Fruit fly (Drosophila melanogaster): ENCODE results near the gene CG12746.

CG12746 gene

dm6 chr3R:5518627-5519026, 46.0 kb upstream of the CG12746 start (continued):
- TF ChIP-seq ase (GFP tag; IDR thresholded peaks at IDR 0.05) (peak; percentile 55; the same call in 1 of the 3 replicates), CG17186 (GFP tag; optimal IDR thresholded peaks at IDR 0.05) (no peak), CG4820 (GFP tag; optimal IDR thresholded peaks at IDR 0.05) (peak; percentile 20), pita (GFP tag; optimal IDR thresholded peaks at IDR 0.05) (no peak), Med (GFP tag) (peak; percentile 93), wek (GFP tag; optimal IDR thresholded peaks at IDR 0.05) (no peak), sisA (GFP tag; IDR thresholded peaks at IDR 0.05) (peak; percentile 56), CG34224 (GFP tag; IDR thresholded peaks at IDR 0.05; ENCODE audit: partially characterized antibody) (no peak), HHEX (GFP tag; optimal IDR thresholded peaks at IDR 0.05) (peak; percentile 30), ind (GFP tag; optimal IDR thresholded peaks at IDR 0.05) (peak; percentile 61), en (GFP tag; optimal IDR thresholded peaks at IDR 0.05) (no peak), CG12391 (tag; optimal IDR thresholded peaks at IDR 0.05) (peak; percentile 57), amos (GFP tag; IDR thresholded peaks at IDR 0.05; ENCODE audit: partially characterized antibody) (no peak), chinmo (GFP tag; IDR thresholded peaks at IDR 0.05; ENCODE audit: partially characterized antibody) (no peak), Hr51 (GFP tag; optimal IDR thresholded peaks at IDR 0.05) (peak in 1 of 2 experiments; percentile 70), tup (GFP tag; optimal IDR thresholded peaks at IDR 0.05) (no peak), rib (GFP tag; IDR thresholded peaks at IDR 0.05) (no peak), sim (GFP tag; IDR thresholded peaks at IDR 0.05) (0 out of 2 replicates have a peak, but pooled peaks have one; percentile 32), Nf-YC (tag; optimal IDR thresholded peaks at IDR 0.05) (no peak), psq (GFP tag; optimal IDR thresholded peaks at IDR 0.05) (no peak), CG13894 (tag; optimal IDR thresholded peaks at IDR 0.05) (no peak), CG1647 (GFP tag; optimal IDR thresholded peaks at IDR 0.05) (no peak), Sry-δ (GFP tag; optimal IDR thresholded peaks at IDR 0.05) (no peak), CG33213 (GFP tag; optimal IDR thresholded peaks at IDR 0.05) (no peak), MESR4 (GFP tag; optimal IDR thresholded peaks at IDR 0.05) (no peak), CG2202 (tag; optimal IDR thresholded peaks at IDR 0.05) (peak; percentile 36), ewg (GFP tag; optimal IDR thresholded peaks at IDR 0.05) (peak; percentile 30), hbn (GFP tag; IDR thresholded peaks at IDR 0.05; ENCODE audit: partially characterized antibody) (no peak), CG14860 (GFP tag; IDR thresholded peaks at IDR 0.05; ENCODE audit: partially characterized antibody) (no peak), Gsc (GFP tag; IDR thresholded peaks at IDR 0.05) (no peak), Doc2 (GFP tag; IDR thresholded peaks at IDR 0.05) (no peak), wor (GFP tag; IDR thresholded peaks at IDR 0.05) (0 out of 2 replicates have a peak, but pooled peaks have one; percentile 22), sens (GFP tag) (peak; percentile 87), tap (tag; optimal IDR thresholded peaks at IDR 0.05) (peak; percentile 60), CG9797 (GFP tag; optimal IDR thresholded peaks at IDR 0.05) (no peak), lab (GFP tag; optimal IDR thresholded peaks at IDR 0.05) (no peak), Ets97D (GFP tag; optimal IDR thresholded peaks at IDR 0.05) (no peak), repo (GFP tag; optimal IDR thresholded peaks at IDR 0.05) (peak; percentile 40), crp (GFP tag; optimal IDR thresholded peaks at IDR 0.05) (no peak), ERR (GFP tag; optimal IDR thresholded peaks at IDR 0.05) (no peak), Xbp1 (GFP tag; optimal IDR thresholded peaks at IDR 0.05) (peak; percentile 61), unpg (GFP tag; optimal IDR thresholded peaks at IDR 0.05) (peak; percentile 66), CG9437 (GFP tag; optimal IDR thresholded peaks at IDR 0.05) (peak; percentile 48), dmrt99B (tag; optimal IDR thresholded peaks at IDR 0.05) (peak; percentile 65), CG13296 (GFP tag; optimal IDR thresholded peaks at IDR 0.05) (no peak), Gug (GFP tag; IDR thresholded peaks at IDR 0.05) (peak; percentile 40; the same call in 1 of the 4 replicates), B-H2 (GFP tag; optimal IDR thresholded peaks at IDR 0.05) (no peak), chm (GFP tag; IDR thresholded peaks at IDR 0.05) (peak; percentile 74), btn (GFP tag; optimal IDR thresholded peaks at IDR 0.05) (no peak), NfI (GFP tag; optimal IDR thresholded peaks at IDR 0.05) (peak; percentile 53)

Data from whole organism, embryonic.